Worm (Caenorhabditis elegans) whole organism, young adult: ENCODE data around the gene F59E12.17.

Experiments
- B0035.1 ChIP-seq: sonication (generic microtip); optimal IDR thresholded peaks from 2 replicates; lab custom pipeline; 2016; ENCODE audit warnings: missing genetic modification characterization, mild to moderate bottlenecking, missing compliant biosample characterization, missing genotype, missing genetic modification reagents
- B0336.3 ChIP-seq: fragments of 200-800 bp; sonication (Bioruptor generic); IDR thresholded peaks from 2 replicates; pipeline ENCODE4 v1.3.6; 2022; ENCODE audit warnings: missing genetic modification characterization, missing compliant biosample characterization
- C06A6.2 ChIP-seq: fragments of 200-800 bp; sonication (Bioruptor generic); conservative IDR thresholded peaks from 2 replicates; pipeline ENCODE4 v1.3.6; 2022; ENCODE audit warnings: missing genetic modification characterization, missing compliant biosample characterization
- D2030.7 ChIP-seq: fragments of 200-800 bp; sonication (Bioruptor generic); IDR thresholded peaks from 2 replicates; pipeline ENCODE4 v1.3.6; 2022; ENCODE audit warnings: missing genetic modification reagents, missing genetic modification characterization, missing compliant biosample characterization
- F22D6.2 ChIP-seq: sonication (generic microtip); optimal IDR thresholded peaks from 2 replicates; lab custom pipeline; 2016; ENCODE audit warnings: mild to moderate bottlenecking, missing genetic modification characterization, missing compliant biosample characterization
- F23B12.7 ChIP-seq: sonication (generic microtip); optimal IDR thresholded peaks from 2 replicates; lab custom pipeline; 2017; ENCODE audit warnings: missing genetic modification characterization, mild to moderate bottlenecking, missing compliant biosample characterization, antibody characterized with exemption, moderate library complexity; ENCODE audit not compliant: insufficient read depth
- F49E8.2 ChIP-seq: sonication (generic microtip); optimal IDR thresholded peaks from 3 replicates; lab custom pipeline; 2017; ENCODE audit warnings: missing genetic modification characterization, mild to moderate bottlenecking, missing compliant biosample characterization, antibody characterized with exemption, moderate library complexity; ENCODE audit not compliant: insufficient read depth
- F52B5.7 ChIP-seq: sonication (generic microtip); optimal IDR thresholded peaks from 2 replicates; lab custom pipeline; 2016; ENCODE audit warnings: mild to moderate bottlenecking, missing genetic modification characterization, missing compliant biosample characterization
- F55B11.4 ChIP-seq: sonication (generic microtip); optimal IDR thresholded peaks from 2 replicates; lab custom pipeline; 2016; ENCODE audit warnings: missing compliant biosample characterization, missing genetic modification characterization, borderline replicate concordance; ENCODE audit not compliant: insufficient read depth
- F57C9.4 ChIP-seq: sonication (generic microtip); optimal IDR thresholded peaks from 2 replicates; lab custom pipeline; 2017; ENCODE audit warnings: mild to moderate bottlenecking, missing genetic modification characterization, missing compliant biosample characterization
- K12H6.12 ChIP-seq: fragments of 200-800 bp; sonication (Bioruptor generic); optimal IDR thresholded peaks from 2 replicates; lab custom pipeline; 2018; ENCODE audit warnings: mild to moderate bottlenecking, missing genetic modification characterization, missing compliant biosample characterization
- Y79H2A.3 ChIP-seq: fragments of 200-800 bp; sonication (Bioruptor generic); conservative IDR thresholded peaks from 2 replicates; pipeline ENCODE4 v1.3.6; 2022; ENCODE audit warnings: missing genetic modification reagents, missing genetic modification characterization, missing compliant biosample characterization
- Y95B8A.8 ChIP-seq: fragments of 200-800 bp; sonication (Bioruptor generic); IDR thresholded peaks from 2 replicates; pipeline ENCODE4 v1.3.6; 2022; ENCODE audit warnings: missing genetic modification reagents, missing genetic modification characterization, missing compliant biosample characterization
- atf-7 ChIP-seq: sonication (generic microtip); optimal IDR thresholded peaks from 2 replicates; lab custom pipeline; 2017; ENCODE audit warnings: mild to moderate bottlenecking, missing genetic modification characterization, missing compliant biosample characterization
- athp-1 ChIP-seq: sonication (generic microtip); optimal IDR thresholded peaks from 2 replicates; lab custom pipeline; 2017; ENCODE audit warnings: mild to moderate bottlenecking, missing genetic modification characterization, missing compliant biosample characterization
- bed-1 ChIP-seq: fragments of 200-800 bp; sonication (Bioruptor generic); IDR thresholded peaks from 2 replicates; pipeline ENCODE4 v1.3.6; 2022; ENCODE audit warnings: missing genetic modification reagents, missing genetic modification characterization, missing compliant biosample characterization
- ceh-27 ChIP-seq: fragments of 200-800 bp; sonication (Bioruptor generic); optimal IDR thresholded peaks from 2 replicates; lab custom pipeline; 2018; ENCODE audit warnings: mild to moderate bottlenecking, missing genetic modification characterization, moderate library complexity, missing compliant biosample characterization
- ceh-58 ChIP-seq: fragments of 200-800 bp; sonication (Bioruptor generic); IDR thresholded peaks from 2 replicates; pipeline ENCODE4 v1.3.6; 2022; ENCODE audit warnings: missing genetic modification characterization, missing compliant biosample characterization
- chd-7 ChIP-seq: sonication (generic microtip); optimal IDR thresholded peaks from 2 replicates; lab custom pipeline; 2016; ENCODE audit warnings: mild to moderate bottlenecking, missing genetic modification characterization, moderate library complexity, missing compliant biosample characterization
- efl-1 ChIP-seq: fragments of 150-350 bp; optimal IDR thresholded peaks from 2 replicates; lab custom pipeline; 2014; ENCODE audit warnings: missing biosample characterization, missing genetic modification reagents, missing genetic modification characterization
- egrh-3 ChIP-seq: fragments of 200-800 bp; sonication (Bioruptor generic); IDR thresholded peaks from 2 replicates; pipeline ENCODE4 v1.3.6; 2022; ENCODE audit warnings: missing genetic modification reagents, missing genetic modification characterization, missing compliant biosample characterization
- fkh-3 ChIP-seq: sonication (generic microtip); optimal IDR thresholded peaks from 2 replicates; lab custom pipeline; 2016; ENCODE audit warnings: mild to moderate bottlenecking, missing genetic modification characterization, missing compliant biosample characterization
- him-1 ChIP-seq: sonication (generic microtip); optimal IDR thresholded peaks from 2 replicates; lab custom pipeline; 2016; ENCODE audit warnings: missing genotype, missing genetic modification reagents, missing genetic modification characterization, missing compliant biosample characterization
- hrde-1 ChIP-seq: sonication (generic microtip); optimal IDR thresholded peaks from 2 replicates; lab custom pipeline; 2016; ENCODE audit warnings: missing genetic modification characterization, mild to moderate bottlenecking, missing compliant biosample characterization, moderate library complexity, missing genotype, missing genetic modification reagents, borderline replicate concordance
- let-526 ChIP-seq: fragments of 200-800 bp; sonication (Bioruptor generic); IDR thresholded peaks from 2 replicates; pipeline ENCODE4 v1.3.6; 2022; ENCODE audit warnings: missing genetic modification reagents, missing genetic modification characterization, missing compliant biosample characterization
- lin-26 ChIP-seq: fragments of 200-800 bp; sonication (Bioruptor generic); IDR thresholded peaks from 2 replicates; pipeline ENCODE4 v1.3.6; 2022; ENCODE audit warnings: missing genetic modification reagents, missing genetic modification characterization, missing compliant biosample characterization
- lin-54 ChIP-seq: fragments of 200-800 bp; sonication (Bioruptor generic); optimal IDR thresholded peaks from 2 replicates; lab custom pipeline; 2018; ENCODE audit warnings: mild to moderate bottlenecking, missing genetic modification characterization, missing compliant biosample characterization
- madf-3 ChIP-seq: fragments of 200-800 bp; sonication (Bioruptor generic); IDR thresholded peaks from 2 replicates; pipeline ENCODE4 v1.3.6; 2022; ENCODE audit warnings: missing genetic modification reagents, missing genetic modification characterization, missing compliant biosample characterization
- mcd-1 ChIP-seq: fragments of 200-800 bp; sonication (Bioruptor generic); IDR thresholded peaks from 2 replicates; pipeline ENCODE4 v1.3.6; 2022; ENCODE audit warnings: missing genetic modification reagents, missing genetic modification characterization, missing compliant biosample characterization
- mel-28 ChIP-seq: sonication (generic microtip); optimal IDR thresholded peaks from 2 replicates; lab custom pipeline; 2016; ENCODE audit warnings: borderline replicate concordance, mild to moderate bottlenecking, missing genetic modification characterization, missing compliant biosample characterization
- mxl-1 ChIP-seq: sonication (generic microtip); optimal IDR thresholded peaks from 2 replicates; lab custom pipeline; 2016; ENCODE audit warnings: missing genetic modification characterization, missing compliant biosample characterization
- nfya-1 ChIP-seq: sonication (generic microtip); optimal IDR thresholded peaks from 2 replicates; lab custom pipeline; 2017; ENCODE audit warnings: antibody characterized with exemption, missing compliant biosample characterization, missing genetic modification characterization, borderline replicate concordance; ENCODE audit not compliant: insufficient read depth
- nfyb-1 ChIP-seq: fragments of 200-800 bp; sonication (Bioruptor generic); IDR thresholded peaks from 2 replicates; pipeline ENCODE4 v1.3.6; 2022; ENCODE audit warnings: missing genetic modification reagents, missing genetic modification characterization, missing compliant biosample characterization
- nhr-27 ChIP-seq: fragments of 200-800 bp; sonication (Bioruptor generic); optimal IDR thresholded peaks from 2 replicates; lab custom pipeline; 2018; ENCODE audit warnings: mild to moderate bottlenecking, missing genetic modification characterization, moderate library complexity, missing compliant biosample characterization
- nhr-90 ChIP-seq: sonication (generic microtip); optimal IDR thresholded peaks from 2 replicates; lab custom pipeline; 2016; ENCODE audit warnings: missing genotype, mild to moderate bottlenecking, missing genetic modification characterization, missing compliant biosample characterization
- rcor-1 ChIP-seq: fragments of 200-800 bp; sonication (Bioruptor generic); IDR thresholded peaks from 2 replicates; pipeline ENCODE4 v1.3.6; 2022; ENCODE audit warnings: missing genetic modification reagents, missing genetic modification characterization, missing compliant biosample characterization
- snpc-3.4 ChIP-seq: sonication (generic microtip); optimal IDR thresholded peaks from 2 replicates; lab custom pipeline; 2017; ENCODE audit warnings: missing genetic modification characterization, mild to moderate bottlenecking, missing compliant biosample characterization, antibody characterized with exemption, moderate library complexity, missing genotype, missing genetic modification reagents
- somi-1 ChIP-seq: fragments of 200-800 bp; sonication (Bioruptor generic); optimal IDR thresholded peaks from 2 replicates; lab custom pipeline; 2018; ENCODE audit warnings: mild to moderate bottlenecking, missing genetic modification characterization, missing compliant biosample characterization
- tlf-1 ChIP-seq: fragments of 200-800 bp; sonication (Bioruptor generic); optimal IDR thresholded peaks from 2 replicates; lab custom pipeline; 2018; ENCODE audit warnings: mild to moderate bottlenecking, missing genetic modification characterization, missing compliant biosample characterization
- ztf-22 ChIP-seq: fragments of 200-800 bp; sonication (Bioruptor generic); optimal IDR thresholded peaks from 2 replicates; lab custom pipeline; 2018; ENCODE audit warnings: mild to moderate bottlenecking, missing genetic modification characterization, moderate library complexity, missing compliant biosample characterization
- ztf-25 ChIP-seq: fragments of 200-800 bp; sonication (Bioruptor generic); IDR thresholded peaks from 2 replicates; pipeline ENCODE4 v1.3.6; 2022; ENCODE audit warnings: missing genetic modification reagents, missing genetic modification characterization, missing compliant biosample characterization
- ztf-28 ChIP-seq: fragments of 200-800 bp; sonication (Bioruptor generic); IDR thresholded peaks from 2 replicates; pipeline ENCODE4 v1.3.6; 2022; ENCODE audit warnings: missing genetic modification reagents, missing genetic modification characterization, missing compliant biosample characterization
- ztf-3 ChIP-seq: fragments of 200-800 bp; sonication (Bioruptor generic); optimal IDR thresholded peaks from 2 replicates; lab custom pipeline; 2018; ENCODE audit warnings: mild to moderate bottlenecking, missing genetic modification characterization, missing compliant biosample characterization

Gene F59E12.17

ce11 chrII:5661735-5662177 is 12.5 kb upstream of the F59E12.17 start (continued):
- TF ChIP-seq mxl-1 (tag; lab: Kevin White, UChicago) = peak; percentile 67
- TF ChIP-seq ztf-28 (GFP tag; lab: Robert Waterston, UW) = peak; percentile 93
- TF ChIP-seq chd-7 (tag; lab: Kevin White, UChicago) = peak; percentile 99
- TF ChIP-seq him-1 (tag; lab: Kevin White, UChicago) = peak; percentile 43
- TF ChIP-seq fkh-3 (tag; lab: Kevin White, UChicago) = peak; percentile 99
- TF ChIP-seq K12H6.12 (tag; lab: Kevin White, UChicago) = peak; percentile 90
- TF ChIP-seq B0336.3 = peak; percentile 98
- TF ChIP-seq, all 124 proteins: peak for 105

ce11 chrII:5660736-5661734 is 11.8 kb upstream of the F59E12.17 start, which contains the start of the genes ift-43 and mdt-26:
ift-43 (minus strand) TSS chrII:5660786.
mdt-26 (plus strand) TSS chrII:5661181.
- peak; percentile 3 for TF ChIP-seq atf-7 (tag; lab: Kevin White, UChicago)
- no peak for TF ChIP-seq somi-1
- peak; percentile 84 for TF ChIP-seq C06A6.2 (GFP tag; lab: Robert Waterston, UW)
- peak; percentile 100 for TF ChIP-seq nfyb-1 (GFP tag; lab: Robert Waterston, UW)
- TF ChIP-seq chd-7 (tag; lab: Kevin White, UChicago) = peak; percentile 73
- TF ChIP-seq ceh-58 = no peak
- TF ChIP-seq ztf-3 = no peak
- TF ChIP-seq ceh-27 = peak; percentile 84
- TF ChIP-seq athp-1 (tag; lab: Kevin White, UChicago) = no peak
- no peak for TF ChIP-seq F52B5.7 (tag; lab: Kevin White, UChicago)
- no peak for TF ChIP-seq F55B11.4 (tag; lab: Kevin White, UChicago)
- no peak for TF ChIP-seq B0336.3
- no peak for TF ChIP-seq ztf-22
- TF ChIP-seq nfya-1 (tag; lab: Kevin White, UChicago) = no peak
- peak; percentile 61 for TF ChIP-seq lin-26 (GFP tag; lab: Robert Waterston, UW)
- peak; percentile 24 for TF ChIP-seq F22D6.2 (tag; lab: Kevin White, UChicago)
- TF ChIP-seq F49E8.2 (tag; lab: Kevin White, UChicago) = no peak
- peak; percentile 85 for TF ChIP-seq F23B12.7
- TF ChIP-seq Y79H2A.3 (GFP tag; lab: Robert Waterston, UW) = peak; percentile 81; the same call in 1 of the 2 replicates
- peak; percentile 72 for TF ChIP-seq D2030.7 (GFP tag; lab: Robert Waterston, UW)
- TF ChIP-seq ztf-25 (GFP tag; lab: Robert Waterston, UW) = no peak
- no peak for TF ChIP-seq hrde-1
- TF ChIP-seq lin-54 (GFP tag; lab: Kevin White, UChicago) = peak; percentile 67
- TF ChIP-seq B0035.1 (tag; lab: Kevin White, UChicago) = no peak
- peak; percentile 11 for TF ChIP-seq mel-28 (tag; lab: Kevin White, UChicago)
- no peak for TF ChIP-seq snpc-3.4 (tag; lab: Kevin White, UChicago)
- TF ChIP-seq bed-1 (GFP tag; lab: Robert Waterston, UW) = 0 out of 2 replicates have a peak, but pooled peaks have one; percentile 86
- TF ChIP-seq let-526 (GFP tag; lab: Robert Waterston, UW) = peak; percentile 90
- TF ChIP-seq nhr-90 = peak; percentile 6
- TF ChIP-seq rcor-1 (GFP tag; lab: Robert Waterston, UW) = no peak; the same call in 1 of the 2 replicates
- peak; percentile 85 for TF ChIP-seq mcd-1 (GFP tag; lab: Robert Waterston, UW)
- peak; percentile 65 for TF ChIP-seq Y95B8A.8 (GFP tag; lab: Robert Waterston, UW)
- peak; percentile 37 for TF ChIP-seq F57C9.4 (tag; lab: Kevin White, UChicago)
- no peak for TF ChIP-seq nhr-27 (tag; lab: Kevin White, UChicago)
- TF ChIP-seq tlf-1 (GFP tag; lab: Kevin White, UChicago) = no peak
- TF ChIP-seq efl-1 (GFP tag; lab: Kevin White, UChicago) = peak; percentile 44
- peak; percentile 93 for TF ChIP-seq madf-3 (GFP tag; lab: Robert Waterston, UW)
- TF ChIP-seq egrh-3 (GFP tag; lab: Robert Waterston, UW) = peak; percentile 95
